Fruit fly (Drosophila melanogaster) whole organism, adult: ENCODE measurements around the gene CG4594.

Experiments used
- CG11617 ChIP-seq: fragments of 200-800 bp; sonication (Bioruptor generic); optimal IDR thresholded peaks from 2 replicates; lab custom pipeline; 2017; ENCODE audit warnings: mild to moderate bottlenecking, missing biosample characterization, missing genetic modification reagents, missing genetic modification characterization
- CG12768 ChIP-seq: fragments of 200-800 bp; sonication (Bioruptor generic); optimal IDR thresholded peaks from 2 replicates; lab custom pipeline; 2017; ENCODE audit warnings: missing biosample characterization, missing genetic modification characterization, mild to moderate bottlenecking, moderate library complexity, missing genetic modification reagents
- CG14711 ChIP-seq: fragments of 200-800 bp; sonication (Bioruptor generic); optimal IDR thresholded peaks from 2 replicates; lab custom pipeline; 2018; ENCODE audit warnings: missing biosample characterization, mild to moderate bottlenecking, missing genetic modification characterization, moderate library complexity
- CG1620 ChIP-seq: fragments of 200-800 bp; sonication (Bioruptor generic); optimal IDR thresholded peaks from 2 replicates; lab custom pipeline; 2016; ENCODE audit warnings: missing biosample characterization, missing genetic modification characterization
- CG33017 ChIP-seq: fragments of 200-800 bp; sonication (Bioruptor generic); optimal IDR thresholded peaks from 2 replicates; lab custom pipeline; 2018; ENCODE audit warnings: missing biosample characterization, mild to moderate bottlenecking, missing genetic modification characterization, moderate library complexity
- CG5204 ChIP-seq: fragments of 200-800 bp; sonication (Bioruptor generic); optimal IDR thresholded peaks from 2 replicates; lab custom pipeline; 2016; ENCODE audit warnings: missing biosample characterization, missing genetic modification characterization
- CG7045 ChIP-seq: fragments of 200-800 bp; sonication (Bioruptor generic); optimal IDR thresholded peaks from 2 replicates; lab custom pipeline; 2017; ENCODE audit warnings: missing biosample characterization, mild to moderate bottlenecking, missing genetic modification characterization
- CG7101 ChIP-seq: fragments of 200-800 bp; sonication (Bioruptor generic); optimal IDR thresholded peaks from 2 replicates; lab custom pipeline; 2018; ENCODE audit warnings: missing biosample characterization, mild to moderate bottlenecking, missing genetic modification characterization, moderate library complexity
- Clk ChIP-seq: fragments of 200-800 bp; sonication (Bioruptor generic); optimal IDR thresholded peaks from 2 replicates; lab custom pipeline; 2017; ENCODE audit warnings: missing biosample characterization, missing genetic modification characterization
- Crg-1 ChIP-seq: fragments of 200-800 bp; sonication (Bioruptor generic); optimal IDR thresholded peaks from 2 replicates; lab custom pipeline; 2016; ENCODE audit warnings: missing biosample characterization, missing genetic modification characterization
- Hr96 ChIP-seq: fragments of 200-800 bp; sonication (Bioruptor generic); optimal IDR thresholded peaks from 2 replicates; lab custom pipeline; 2016; ENCODE audit warnings: missing biosample characterization, missing genetic modification characterization
- Mnt ChIP-seq: fragments of 200-800 bp; sonication (Bioruptor generic); optimal IDR thresholded peaks from 2 replicates; lab custom pipeline; 2016; ENCODE audit warnings: missing biosample characterization, mild to moderate bottlenecking, missing genetic modification characterization
- bab1 ChIP-seq: fragments of 200-800 bp; sonication (Bioruptor generic); optimal IDR thresholded peaks from 3 replicates; lab custom pipeline; 2019; ENCODE audit warnings: missing biosample characterization, mild to moderate bottlenecking, missing genetic modification characterization, moderate library complexity
- cic ChIP-seq: fragments of 200-800 bp; sonication (Bioruptor generic); optimal IDR thresholded peaks from 2 replicates; lab custom pipeline; 2017; ENCODE audit warnings: missing biosample characterization, mild to moderate bottlenecking, missing genetic modification characterization, moderate library complexity
- cnc ChIP-seq, 2 experiments: fragments of >200 bp; optimal IDR thresholded peaks; 2 replicates each; lab custom pipeline; 2017
- kay ChIP-seq: fragments of 200-800 bp; sonication (Bioruptor generic); peaks from one replicate; lab custom pipeline; 2016; ENCODE audit warnings: missing biosample characterization, missing genetic modification characterization, borderline replicate concordance
- ovo ChIP-seq: fragments of 200-800 bp; sonication (Bioruptor generic); optimal IDR thresholded peaks from 2 replicates; lab custom pipeline; 2016; ENCODE audit warnings: missing biosample characterization, missing genetic modification characterization
- pad ChIP-seq: fragments of 200-800 bp; sonication (Bioruptor generic); optimal IDR thresholded peaks from 3 replicates; lab custom pipeline; 2017; ENCODE audit warnings: missing biosample characterization, missing genetic modification characterization, mild to moderate bottlenecking, moderate library complexity, missing genetic modification reagents
- tj ChIP-seq: fragments of 200-800 bp; sonication (Bioruptor generic); optimal IDR thresholded peaks from 3 replicates; lab custom pipeline; 2017; ENCODE audit warnings: missing biosample characterization, mild to moderate bottlenecking, missing genetic modification characterization, moderate library complexity
- toe ChIP-seq: fragments of 200-800 bp; sonication (Bioruptor generic); optimal IDR thresholded peaks from 2 replicates; lab custom pipeline; 2016; ENCODE audit warnings: missing biosample characterization, missing genetic modification characterization

Gene CG4594

DNA sequence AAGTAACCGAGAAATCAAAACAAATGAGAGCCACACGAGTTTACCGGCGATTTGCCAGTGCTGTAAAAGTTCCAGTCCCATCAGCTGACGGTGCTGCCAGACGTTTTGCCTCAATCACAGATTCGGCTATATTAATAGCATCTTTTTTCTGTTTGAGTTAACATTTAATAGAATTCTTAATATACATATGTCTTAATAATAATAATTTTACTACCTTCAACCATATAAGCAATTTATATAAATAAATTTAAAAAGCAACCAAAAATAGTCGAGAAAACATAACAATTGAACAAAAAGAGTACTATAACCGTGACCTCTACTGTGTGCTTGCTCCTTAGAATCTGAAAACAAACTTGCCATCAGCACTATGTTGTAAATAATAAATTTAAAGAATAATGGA, 34.2 kb downstream of the CG4594 start, which contains the start of the genes CG13126 and CG4709:
CG13126 (minus strand) TSS at position 63 of the 400 bp plus-strand sequence.
CG4709 (plus strand) TSS at position 207 of the 400 bp plus-strand sequence.
- TF ChIP-seq Hr96 (GFP tag; lab: Kevin White, UChicago) (peak; percentile 17), bab1 (peak; percentile 92), Clk (GFP tag; lab: Kevin White, UChicago) (peak; percentile 61), kay (GFP tag; lab: Kevin White, UChicago) (no peak), CG7101 (tag; lab: Kevin White, UChicago) (peak; percentile 94), CG11617 (peak; percentile 89), CG7045 (peak; percentile 89), CG14711 (tag; lab: Kevin White, UChicago) (peak; percentile 95), Mnt (GFP tag; lab: Kevin White, UChicago) (peak; percentile 85), tj (peak; percentile 61), CG1620 (GFP tag; lab: Kevin White, UChicago) (no peak), toe (GFP tag; lab: Kevin White, UChicago) (peak; percentile 60), CG12768 (GFP tag; lab: Kevin White, UChicago) (peak; percentile 90), Crg-1 (GFP tag; lab: Kevin White, UChicago) (peak; percentile 69), ovo (GFP tag; lab: Kevin White, UChicago) (peak; percentile 38), CG5204 (GFP tag; lab: Kevin White, UChicago) (no peak), cnc (optimal IDR thresholded peaks at IDR 0.05; lab: Kevin White, UChicago) (no peak), pad (GFP tag; lab: Kevin White, UChicago) (peak; percentile 79), cic (GFP tag; lab: Kevin White, UChicago) (peak; percentile 50), CG33017 (tag; lab: Kevin White, UChicago) (peak; percentile 89)

DNA sequence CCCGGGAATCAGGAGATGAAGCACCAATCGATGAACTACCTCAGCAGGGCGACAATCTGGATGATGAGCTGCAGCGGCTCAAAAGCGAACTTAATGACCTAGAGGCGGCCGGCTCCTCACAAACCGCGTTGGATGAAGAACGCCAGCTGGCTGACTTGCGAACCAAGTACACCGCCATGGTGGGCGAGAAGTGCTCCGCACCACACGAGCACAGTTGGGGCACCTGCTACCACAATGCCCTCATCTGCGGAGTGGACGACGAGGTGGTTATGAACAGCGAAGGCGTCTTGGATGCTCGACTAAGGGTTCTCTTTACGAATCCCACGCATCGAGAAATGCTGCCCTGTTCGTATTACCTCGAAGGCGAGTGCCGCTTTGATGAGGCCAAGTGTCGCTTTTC, 34.7 kb downstream of the CG4594 start:
- no peak for TF ChIP-seq kay (GFP tag; lab: Kevin White, UChicago)
- TF ChIP-seq cic (GFP tag; lab: Kevin White, UChicago), result no peak
- TF ChIP-seq CG12768 (GFP tag; lab: Kevin White, UChicago), result no peak

DNA sequence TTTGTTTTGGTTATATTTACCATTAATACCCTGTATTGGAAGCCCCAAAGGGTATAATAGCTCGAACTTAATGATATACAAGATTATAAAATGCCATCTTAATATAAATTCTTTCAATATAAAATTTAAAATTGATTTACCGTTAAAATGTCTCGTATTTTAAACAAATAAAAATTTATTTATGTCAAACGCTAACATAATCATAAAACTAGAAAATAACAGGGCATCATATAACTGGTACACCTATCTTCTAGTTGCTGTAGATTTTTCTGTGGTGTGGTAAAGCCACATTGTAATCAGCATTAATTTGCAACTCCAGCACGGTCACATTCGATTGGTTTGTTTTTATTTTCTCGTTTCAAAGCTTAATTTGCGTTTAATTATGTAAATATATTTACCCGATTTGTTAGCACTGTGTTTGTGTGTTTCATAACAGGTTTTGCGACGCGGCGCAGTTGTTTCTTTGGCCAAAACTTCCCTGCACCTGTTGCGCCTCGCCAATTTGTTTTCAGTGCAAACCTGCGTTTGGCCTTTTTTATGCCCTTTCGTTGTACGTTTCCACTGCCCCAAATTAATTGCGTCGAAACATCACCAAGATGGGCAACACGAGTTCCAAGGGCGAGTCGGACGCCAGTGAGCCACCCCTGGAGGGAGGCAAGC, 37.2 kb downstream of the CG4594 start, which contains the start of the genes CG4658 and CG5846:
CG4658 (plus strand) TSS at position 140 of the 660 bp plus-strand sequence.
CG5846 (minus strand) TSS at position 245 of the 660 bp plus-strand sequence.
- TF ChIP-seq cnc (optimal IDR thresholded peaks at IDR 0.05; lab: Kevin White, UChicago) (no peak), CG11617 (peak; percentile 92), tj (peak; percentile 68), Clk (GFP tag; lab: Kevin White, UChicago) (peak; percentile 45), ovo (GFP tag; lab: Kevin White, UChicago) (peak; percentile 65), toe (GFP tag; lab: Kevin White, UChicago) (no peak), Crg-1 (GFP tag; lab: Kevin White, UChicago) (peak; percentile 73), CG12768 (GFP tag; lab: Kevin White, UChicago) (peak; percentile 85), Mnt (GFP tag; lab: Kevin White, UChicago) (peak; percentile 74), kay (GFP tag; lab: Kevin White, UChicago) (no peak), CG5204 (GFP tag; lab: Kevin White, UChicago) (no peak), CG14711 (tag; lab: Kevin White, UChicago) (peak; percentile 94), CG33017 (tag; lab: Kevin White, UChicago) (peak; percentile 93), cic (GFP tag; lab: Kevin White, UChicago) (peak; percentile 51), pad (GFP tag; lab: Kevin White, UChicago) (peak; percentile 64), CG7045 (peak; percentile 84), CG1620 (GFP tag; lab: Kevin White, UChicago) (peak; percentile 83), bab1 (peak; percentile 96), CG7101 (tag; lab: Kevin White, UChicago) (peak; percentile 95), Hr96 (GFP tag; lab: Kevin White, UChicago) (no peak)

DNA sequence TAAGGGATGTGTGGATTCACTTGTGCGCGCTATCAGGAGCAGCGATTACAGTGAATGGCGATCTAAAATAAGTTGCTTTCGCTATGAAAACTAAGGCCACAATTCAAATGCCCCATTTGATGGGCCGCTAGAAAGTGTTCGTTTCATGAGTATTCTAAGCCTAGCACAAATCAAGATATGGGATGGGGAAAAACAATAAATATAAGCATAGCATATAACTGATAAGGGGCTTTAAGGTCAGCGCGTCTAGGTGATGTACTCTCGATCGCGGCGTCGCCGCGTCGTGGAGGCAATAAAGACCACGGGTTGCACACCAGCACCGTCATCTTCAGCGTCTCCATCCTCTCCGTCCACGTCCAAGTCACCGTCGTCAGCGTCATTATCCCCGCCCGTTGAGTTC, 40.8 kb downstream of the CG4594 start:
- TF ChIP-seq Mnt (GFP tag; lab: Kevin White, UChicago), result no peak

DNA sequence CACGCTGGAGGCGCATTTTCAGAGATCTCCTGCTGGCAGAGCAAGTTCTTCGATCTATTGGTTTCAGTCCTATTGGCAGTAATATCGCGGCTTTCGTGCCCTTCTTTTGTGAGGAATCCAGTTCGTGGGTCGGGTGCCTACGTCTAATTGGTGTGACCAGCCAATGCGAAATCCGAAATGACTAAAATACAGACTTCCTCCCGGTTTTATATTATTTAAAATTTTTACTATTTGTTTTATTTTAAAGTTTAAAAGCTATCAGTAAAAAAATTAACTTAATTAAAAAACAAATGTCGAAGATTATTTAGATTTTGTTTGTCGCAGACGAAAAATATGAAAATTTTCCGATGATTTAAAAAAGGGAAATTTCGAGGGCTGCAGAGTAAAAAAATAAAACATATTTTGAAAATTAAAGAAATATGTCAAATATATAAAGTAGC, 43.7 kb downstream of the CG4594 start, which contains the start of gene CG5850:
CG5850 (minus strand) TSS at position 347 of the 440 bp plus-strand sequence.
- TF ChIP-seq CG7045 (no peak), bab1 (peak; percentile 71), CG11617 (peak; percentile 22), CG7101 (tag; lab: Kevin White, UChicago) (peak; percentile 47), CG33017 (tag; lab: Kevin White, UChicago) (no peak), pad (GFP tag; lab: Kevin White, UChicago) (no peak), ovo (GFP tag; lab: Kevin White, UChicago) (no peak), CG1620 (GFP tag; lab: Kevin White, UChicago) (no peak), CG12768 (GFP tag; lab: Kevin White, UChicago) (no peak), kay (GFP tag; lab: Kevin White, UChicago) (no peak), cic (GFP tag; lab: Kevin White, UChicago) (no peak), Crg-1 (GFP tag; lab: Kevin White, UChicago) (no peak), Mnt (GFP tag; lab: Kevin White, UChicago) (peak; percentile 15), tj (no peak), Hr96 (GFP tag; lab: Kevin White, UChicago) (no peak), toe (GFP tag; lab: Kevin White, UChicago) (no peak), CG5204 (GFP tag; lab: Kevin White, UChicago) (no peak), CG14711 (tag; lab: Kevin White, UChicago) (peak; percentile 16), Clk (GFP tag; lab: Kevin White, UChicago) (no peak), cnc (optimal IDR thresholded peaks at IDR 0.05; lab: Kevin White, UChicago) (no peak)
